Fruit fly (Drosophila melanogaster) whole organism, embryonic: ENCODE measurements around the gene Cralbp.

Experiments
- ATbp ChIP-seq: fragments of 200-800 bp; sonication (Bioruptor generic); optimal IDR thresholded peaks from 2 replicates; lab custom pipeline; 2017; ENCODE audit warnings: missing biosample characterization, mild to moderate bottlenecking, missing genetic modification characterization, missing genetic modification reagents
- Atf-2 ChIP-seq: fragments of 200-800 bp; sonication (Bioruptor generic); optimal IDR thresholded peaks from 2 replicates; lab custom pipeline; 2016; ENCODE audit warnings: missing biosample characterization, missing genetic modification characterization
- Bteb2 ChIP-seq: fragments of 200-800 bp; sonication (Bioruptor generic); optimal IDR thresholded peaks from 2 replicates; lab custom pipeline; 2016; ENCODE audit warnings: missing biosample characterization, missing genetic modification characterization
- CG10147 ChIP-seq: fragments of 200-800 bp; sonication (Bioruptor generic); optimal IDR thresholded peaks from 2 replicates; lab custom pipeline; 2019; ENCODE audit warnings: missing biosample characterization, mild to moderate bottlenecking, missing genetic modification characterization, moderate library complexity
- CG10209 ChIP-seq: fragments of 200-800 bp; sonication (Bioruptor generic); optimal IDR thresholded peaks from 3 replicates; lab custom pipeline; 2017; ENCODE audit warnings: missing biosample characterization, mild to moderate bottlenecking, missing genetic modification characterization, missing genetic modification reagents
- CG10431 ChIP-seq: fragments of 200-800 bp; sonication (Bioruptor generic); optimal IDR thresholded peaks from 3 replicates; lab custom pipeline; 2018; ENCODE audit warnings: missing biosample characterization, mild to moderate bottlenecking, missing genetic modification characterization
- CG10462 ChIP-seq: fragments of 200-800 bp; sonication (Bioruptor generic); optimal IDR thresholded peaks from 2 replicates; lab custom pipeline; 2016; ENCODE audit warnings: missing biosample characterization, missing genetic modification characterization
- CG11560 ChIP-seq: fragments of 200-800 bp; sonication (Bioruptor generic); IDR thresholded peaks from 3 replicates; pipeline ENCODE4 v1.3.6; 2022; ENCODE audit warnings: missing biosample characterization, missing genetic modification characterization
- CG12071 ChIP-seq: fragments of 200-800 bp; sonication (Bioruptor generic); optimal IDR thresholded peaks from 3 replicates; lab custom pipeline; 2018; ENCODE audit warnings: missing biosample characterization, mild to moderate bottlenecking, missing genetic modification characterization
- CG12769 ChIP-seq: fragments of 200-800 bp; sonication (Bioruptor generic); optimal IDR thresholded peaks from 2 replicates; lab custom pipeline; 2019; ENCODE audit warnings: missing biosample characterization, mild to moderate bottlenecking, missing genetic modification characterization, moderate library complexity
- CG1529 ChIP-seq: fragments of 200-800 bp; sonication (Bioruptor generic); optimal IDR thresholded peaks from 3 replicates; lab custom pipeline; 2018; ENCODE audit warnings: missing biosample characterization, missing genetic modification characterization
- CG17568 ChIP-seq: fragments of 200-800 bp; sonication (Bioruptor generic); optimal IDR thresholded peaks from 2 replicates; lab custom pipeline; 2018; ENCODE audit warnings: missing biosample characterization, mild to moderate bottlenecking, missing genetic modification characterization, moderate library complexity
- CG18764 ChIP-seq: fragments of 200-800 bp; sonication (Bioruptor generic); optimal IDR thresholded peaks from 3 replicates; lab custom pipeline; 2016; ENCODE audit warnings: missing biosample characterization, missing genetic modification characterization
- CG2120 ChIP-seq: fragments of 200-800 bp; sonication (Bioruptor generic); optimal IDR thresholded peaks from 3 replicates; lab custom pipeline; 2016; ENCODE audit warnings: missing biosample characterization, missing genetic modification characterization
- CG31365 ChIP-seq: fragments of 200-800 bp; sonication (Bioruptor generic); optimal IDR thresholded peaks from 2 replicates; lab custom pipeline; 2018; ENCODE audit warnings: missing biosample characterization, mild to moderate bottlenecking, missing genetic modification characterization
- CG34224 ChIP-seq: fragments of 200-800 bp; sonication (Bioruptor generic); IDR thresholded peaks from 3 replicates; pipeline ENCODE4 v1.3.6; 2022; ENCODE audit warnings: missing biosample characterization, missing genetic modification characterization; ENCODE audit not compliant: partially characterized antibody
- CG3838 ChIP-seq: fragments of 200-800 bp; sonication (Bioruptor generic); optimal IDR thresholded peaks from 3 replicates; lab custom pipeline; 2016; ENCODE audit warnings: missing biosample characterization, missing genetic modification characterization
- CG9876 ChIP-seq: fragments of 200-800 bp; sonication (Bioruptor generic); optimal IDR thresholded peaks from 2 replicates; lab custom pipeline; 2016; ENCODE audit warnings: missing biosample characterization, missing genetic modification characterization
- CHES-1-like ChIP-seq: fragments of 200-800 bp; sonication (Bioruptor generic); optimal IDR thresholded peaks from 2 replicates; lab custom pipeline; 2016; ENCODE audit warnings: missing biosample characterization, missing genetic modification characterization
- Dll ChIP-seq: fragments of 200-800 bp; sonication (Bioruptor generic); IDR thresholded peaks from 4 replicates; pipeline ENCODE4 v1.3.6; 2022; ENCODE audit warnings: missing biosample characterization, missing genetic modification characterization; ENCODE audit not compliant: partially characterized antibody
- E2f2 ChIP-seq: fragments of 200-800 bp; sonication (Bioruptor generic); IDR thresholded peaks from 2 replicates; pipeline ENCODE4 v1.3.6; 2022; ENCODE audit warnings: missing biosample characterization, missing genetic modification characterization
- Fer2 ChIP-seq: fragments of 200-800 bp; sonication (Bioruptor generic); optimal IDR thresholded peaks from 2 replicates; lab custom pipeline; 2018; ENCODE audit warnings: missing biosample characterization, mild to moderate bottlenecking, missing genetic modification characterization, moderate library complexity
- HLH3B ChIP-seq: fragments of 200-800 bp; sonication (Bioruptor generic); IDR thresholded peaks from 2 replicates; pipeline ENCODE4 v1.3.6; 2022; ENCODE audit warnings: missing biosample characterization, missing genetic modification characterization
- Hey ChIP-seq: fragments of 200-800 bp; sonication (Bioruptor generic); optimal IDR thresholded peaks from 3 replicates; lab custom pipeline; 2018; ENCODE audit warnings: missing biosample characterization, mild to moderate bottlenecking, missing genetic modification characterization
- MESR4 ChIP-seq: fragments of 200-800 bp; sonication (Bioruptor generic); optimal IDR thresholded peaks from 2 replicates; lab custom pipeline; 2018; ENCODE audit warnings: missing biosample characterization, mild to moderate bottlenecking, missing genetic modification characterization, moderate library complexity
- NC2β ChIP-seq: fragments of 200-800 bp; sonication (Bioruptor generic); optimal IDR thresholded peaks from 2 replicates; lab custom pipeline; 2016; ENCODE audit warnings: missing biosample characterization, missing genetic modification characterization
- Nf-YB ChIP-seq: fragments of 200-800 bp; sonication (Bioruptor generic); optimal IDR thresholded peaks from 3 replicates; lab custom pipeline; 2019; ENCODE audit warnings: missing biosample characterization, mild to moderate bottlenecking, missing genetic modification characterization, moderate library complexity
- Scr ChIP-seq: fragments of 200-800 bp; sonication (Bioruptor generic); IDR thresholded peaks from 2 replicates; pipeline ENCODE4 v1.3.6; 2022; ENCODE audit warnings: missing biosample characterization, missing genetic modification characterization; ENCODE audit not compliant: partially characterized antibody
- Spps ChIP-seq: fragments of 200-800 bp; sonication (Bioruptor generic); optimal IDR thresholded peaks from 2 replicates; lab custom pipeline; 2018; ENCODE audit warnings: missing biosample characterization, mild to moderate bottlenecking, missing genetic modification characterization
- Tbp ChIP-seq: fragments of >200 bp; optimal IDR thresholded peaks from 2 replicates; lab custom pipeline; 2018; ENCODE audit warnings: missing biosample characterization, missing genetic modification characterization
- ac ChIP-seq: fragments of 200-800 bp; sonication (Bioruptor generic); optimal IDR thresholded peaks from 3 replicates; lab custom pipeline; 2017; ENCODE audit warnings: missing biosample characterization, mild to moderate bottlenecking, missing genetic modification characterization
- bigmax ChIP-seq: fragments of 200-800 bp; sonication (Bioruptor generic); optimal IDR thresholded peaks from 2 replicates; lab custom pipeline; 2018; ENCODE audit warnings: missing biosample characterization, mild to moderate bottlenecking, missing genetic modification characterization
- corto ChIP-seq: fragments of 200-800 bp; sonication (Bioruptor generic); optimal IDR thresholded peaks from 2 replicates; lab custom pipeline; 2016; ENCODE audit warnings: missing biosample characterization, mild to moderate bottlenecking, missing genetic modification characterization, moderate library complexity
- dysf ChIP-seq: fragments of 200-800 bp; sonication (Bioruptor generic); IDR thresholded peaks from 3 replicates; pipeline ENCODE4 v1.3.6; 2022; ENCODE audit warnings: missing biosample characterization, missing genetic modification characterization
- fd3F ChIP-seq: fragments of 200-800 bp; sonication (Bioruptor generic); optimal IDR thresholded peaks from 2 replicates; lab custom pipeline; 2018; ENCODE audit warnings: missing biosample characterization, mild to moderate bottlenecking, missing genetic modification characterization, moderate library complexity
- gfzf ChIP-seq: fragments of 200-800 bp; sonication (Bioruptor generic); optimal IDR thresholded peaks from 2 replicates; lab custom pipeline; 2016; ENCODE audit warnings: missing biosample characterization, mild to moderate bottlenecking, missing genetic modification characterization, moderate library complexity
- grau ChIP-seq: fragments of 200-800 bp; optimal IDR thresholded peaks from 3 replicates; lab custom pipeline; 2019; ENCODE audit warnings: missing biosample characterization, mild to moderate bottlenecking, missing genetic modification characterization, moderate library complexity
- ind ChIP-seq: fragments of 200-800 bp; sonication (Bioruptor generic); optimal IDR thresholded peaks from 3 replicates; lab custom pipeline; 2016; ENCODE audit warnings: missing biosample characterization, missing genetic modification characterization
- inv ChIP-seq: fragments of 200-800 bp; sonication (Bioruptor generic); IDR thresholded peaks from 2 replicates; pipeline ENCODE4 v1.3.6; 2022; ENCODE audit warnings: missing biosample characterization, missing genetic modification characterization; ENCODE audit not compliant: partially characterized antibody
- lola ChIP-seq, 3 experiments: fragments of >200 bp in 2 of 3; fragments of 200-800 bp in 1 of 3; sonication (Bioruptor generic) in 1 of 3; optimal IDR thresholded peaks; 2 replicates each; lab custom pipeline; 2017 to 2019; ENCODE audit warnings: missing biosample characterization in 3 of 3, missing genetic modification characterization in 3 of 3, mild to moderate bottlenecking in 1 of 3, moderate library complexity in 1 of 3
- run ChIP-seq: fragments of 200-800 bp; sonication (Bioruptor generic); optimal IDR thresholded peaks from 3 replicates; lab custom pipeline; 2018; ENCODE audit warnings: missing biosample characterization, mild to moderate bottlenecking, missing genetic modification characterization
- schlank ChIP-seq: fragments of 200-800 bp; sonication (Bioruptor generic); optimal IDR thresholded peaks from 2 replicates; lab custom pipeline; 2018; ENCODE audit warnings: missing biosample characterization, mild to moderate bottlenecking, missing genetic modification characterization
- shn ChIP-seq: fragments of 200-800 bp; sonication (Bioruptor generic); optimal IDR thresholded peaks from 3 replicates; lab custom pipeline; 2016; ENCODE audit warnings: missing biosample characterization, missing genetic modification characterization
- sna ChIP-seq: fragments of 200-800 bp; sonication (Bioruptor generic); IDR thresholded peaks from 2 replicates; pipeline ENCODE4 v1.3.6; 2022; ENCODE audit warnings: missing biosample characterization, missing genetic modification characterization; ENCODE audit not compliant: partially characterized antibody
- so ChIP-seq: fragments of 200-800 bp; sonication (Bioruptor generic); IDR thresholded peaks from 3 replicates; pipeline ENCODE4 v1.3.6; 2022; ENCODE audit warnings: missing biosample characterization, missing genetic modification characterization

Cralbp gene

DNA sequence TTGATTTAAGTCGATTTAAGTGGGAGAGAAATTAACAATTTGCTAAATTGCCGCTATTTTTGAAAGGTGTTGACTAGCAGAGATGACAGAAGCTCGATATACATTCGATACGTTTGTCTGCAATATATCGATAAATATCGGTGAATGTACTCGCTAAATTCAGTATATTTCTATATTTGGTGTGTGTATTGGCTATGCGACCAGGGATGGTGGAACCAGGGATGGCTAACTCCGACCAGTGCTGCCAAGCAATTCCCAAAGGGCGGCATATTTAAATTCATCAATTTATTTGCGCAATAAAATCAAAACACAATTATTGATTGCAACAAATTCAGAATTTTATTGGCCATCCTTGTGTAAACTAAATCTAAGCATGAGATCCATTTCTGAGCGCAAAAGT is 26.5 kb upstream of the Cralbp start, which contains the start of gene mad2 (continued):
- TF ChIP-seq CG12071 (GFP tag; lab: Kevin White, UChicago): no peak
- TF ChIP-seq CG2120 (GFP tag; lab: Kevin White, UChicago): peak; percentile 39
- peak; percentile 44; the same call in 1 of the 2 replicates for TF ChIP-seq inv (GFP tag; lab: Robert Waterston, UW)
- TF ChIP-seq run (tag; lab: Kevin White, UChicago): no peak
- TF ChIP-seq CG10209 (GFP tag; lab: Kevin White, UChicago): no peak
- no peak for TF ChIP-seq ac
- TF ChIP-seq CHES-1-like: peak; percentile 5
- TF ChIP-seq lola (GFP tag; optimal IDR thresholded peaks at IDR 0.05; lab: Kevin White, UChicago): peak in 1 of 3 experiments; percentile 10
- no peak for TF ChIP-seq shn (GFP tag; lab: Kevin White, UChicago)
- TF ChIP-seq Nf-YB (GFP tag; lab: Kevin White, UChicago): peak; percentile 27
- no peak for TF ChIP-seq CG3838 (GFP tag; lab: Kevin White, UChicago)
- peak; percentile 39 for TF ChIP-seq MESR4 (GFP tag; lab: Kevin White, UChicago)
- no peak for TF ChIP-seq CG10431 (GFP tag; lab: Kevin White, UChicago)
- TF ChIP-seq Tbp (GFP tag; lab: Kevin White, UChicago): no peak
- no peak for TF ChIP-seq Fer2 (tag; lab: Kevin White, UChicago)
- peak; percentile 53; the same call in 1 of the 2 replicates for TF ChIP-seq sna (GFP tag; lab: Robert Waterston, UW)
- TF ChIP-seq ind (GFP tag; lab: Kevin White, UChicago): no peak
- TF ChIP-seq CG1529 (GFP tag; lab: Kevin White, UChicago): no peak
- TF ChIP-seq CG10462 (GFP tag; lab: Kevin White, UChicago): peak; percentile 17
- TF ChIP-seq Bteb2 (GFP tag; lab: Kevin White, UChicago): no peak
- TF ChIP-seq gfzf: peak; percentile 88
- TF ChIP-seq schlank (tag; lab: Kevin White, UChicago): no peak
- TF ChIP-seq Atf-2 (GFP tag; lab: Kevin White, UChicago): no peak
- no peak for TF ChIP-seq HLH3B (GFP tag; lab: Robert Waterston, UW)
- TF ChIP-seq grau (tag; lab: Kevin White, UChicago): peak; percentile 38
- TF ChIP-seq fd3F (GFP tag; lab: Kevin White, UChicago): no peak
- peak; percentile 74 for TF ChIP-seq CG34224 (GFP tag; lab: Robert Waterston, UW)
- no peak for TF ChIP-seq CG31365
- TF ChIP-seq CG10147 (GFP tag; lab: Kevin White, UChicago): no peak
- TF ChIP-seq dysf (GFP tag; lab: Robert Waterston, UW): no peak
- TF ChIP-seq Scr (GFP tag; lab: Robert Waterston, UW): peak; percentile 62
- TF ChIP-seq bigmax (GFP tag; lab: Kevin White, UChicago): no peak
- no peak for TF ChIP-seq CG17568
- TF ChIP-seq Dll (GFP tag; lab: Robert Waterston, UW): peak; percentile 70
- TF ChIP-seq CG9876 (GFP tag; lab: Kevin White, UChicago): peak; percentile 15
- TF ChIP-seq corto (GFP tag; lab: Kevin White, UChicago): no peak
- TF ChIP-seq CG11560 (tag; lab: Robert Waterston, UW): peak; percentile 85; the same call in 2 of the 3 replicates
- no peak for TF ChIP-seq Spps (tag; lab: Kevin White, UChicago)
- peak; percentile 65 for TF ChIP-seq CG12769 (tag; lab: Kevin White, UChicago)
- TF ChIP-seq E2f2: peak; percentile 100
- no peak for TF ChIP-seq so (GFP tag; lab: Robert Waterston, UW)
- TF ChIP-seq Hey (tag; lab: Kevin White, UChicago): no peak
- peak; percentile 34 for TF ChIP-seq NC2β
- no peak for TF ChIP-seq ATbp (GFP tag; lab: Kevin White, UChicago)
- TF ChIP-seq CG18764: no peak
